Fruit fly (Drosophila melanogaster) whole organism, larva: Measurements from ENCODE around the gene CG4733.

Experiments used
- noc ChIP-seq: fragments of 200-800 bp; sonication (Bioruptor generic); optimal IDR thresholded peaks from 3 replicates; lab custom pipeline; 2019; ENCODE audit warnings: missing biosample characterization, mild to moderate bottlenecking, missing genetic modification characterization, moderate library complexity

CG4733 gene

DNA sequence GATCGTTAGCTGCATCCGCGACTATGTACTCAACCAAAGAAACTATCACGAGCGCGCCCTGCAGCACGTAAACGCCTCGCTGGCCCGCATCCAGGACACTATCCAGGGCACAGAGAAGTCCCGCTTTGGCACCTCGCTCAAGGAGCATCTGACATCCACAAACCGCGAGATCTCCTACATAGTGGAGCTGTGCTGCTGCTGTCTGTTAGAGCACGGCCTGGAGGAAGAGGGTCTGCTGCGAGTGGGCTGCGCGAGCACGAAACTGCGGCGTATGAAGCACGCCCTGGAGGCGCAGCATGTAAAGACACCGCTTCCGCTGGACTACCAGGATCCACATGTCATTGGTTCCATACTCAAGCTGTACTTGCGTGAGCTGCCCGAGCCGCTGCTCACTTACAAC lies 20.5 kb downstream of the CG4733 start:
- no peak for TF ChIP-seq noc (tag; lab: Kevin White, UChicago)

DNA sequence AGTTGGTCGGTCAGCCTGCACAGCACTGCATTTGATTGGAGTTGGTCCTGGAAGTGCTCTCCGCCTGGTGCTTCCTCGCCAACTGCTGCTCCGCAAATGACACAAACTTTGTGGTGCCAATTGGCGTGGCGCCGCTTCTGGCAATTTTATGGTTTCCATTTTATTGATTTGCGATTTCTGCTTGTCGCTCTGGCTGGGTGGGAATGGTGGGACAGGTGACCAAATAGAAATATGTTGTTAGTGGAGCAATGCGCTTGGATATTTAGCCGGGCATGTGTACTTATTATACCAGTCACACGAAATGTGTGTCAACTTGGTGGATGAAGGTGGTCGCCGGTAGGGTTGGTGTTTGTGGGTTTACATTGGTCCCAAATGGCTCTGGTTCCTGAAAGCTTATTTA lies 24.8 kb downstream of the CG4733 start, which contains the start of the genes Xport-A and Xport-B:
Gene Xport-A, minus strand, starts transcription at position 101 of the 400 bp plus-strand sequence.
Gene Xport-B, minus strand, starts transcription at position 101 of the 400 bp plus-strand sequence.
- TF ChIP-seq noc (tag; lab: Kevin White, UChicago) = no peak

DNA sequence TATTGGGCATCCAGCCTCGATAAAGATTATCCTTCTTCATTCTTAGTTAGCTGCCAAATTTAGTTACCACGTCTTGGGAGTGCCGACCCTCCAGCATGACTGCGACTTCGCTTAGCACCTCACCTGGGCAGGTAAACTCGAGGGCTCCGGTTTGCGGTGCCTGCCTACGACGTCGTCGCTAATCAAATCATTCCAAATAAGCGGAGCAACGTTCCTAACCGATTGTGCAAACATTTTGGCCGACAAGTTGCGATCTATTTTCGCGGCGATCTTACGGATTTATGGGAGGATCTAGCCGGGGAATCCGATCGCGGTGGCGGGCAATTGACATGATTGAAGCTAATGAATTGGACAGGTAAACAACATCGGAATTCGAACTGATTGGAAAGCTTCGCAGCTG lies 27.2 kb downstream of the CG4733 start, which contains the start of gene CG4465:
Gene CG4465, minus strand, starts transcription at position 101 of the 400 bp plus-strand sequence.
- TF ChIP-seq noc (tag; lab: Kevin White, UChicago) = no peak

DNA sequence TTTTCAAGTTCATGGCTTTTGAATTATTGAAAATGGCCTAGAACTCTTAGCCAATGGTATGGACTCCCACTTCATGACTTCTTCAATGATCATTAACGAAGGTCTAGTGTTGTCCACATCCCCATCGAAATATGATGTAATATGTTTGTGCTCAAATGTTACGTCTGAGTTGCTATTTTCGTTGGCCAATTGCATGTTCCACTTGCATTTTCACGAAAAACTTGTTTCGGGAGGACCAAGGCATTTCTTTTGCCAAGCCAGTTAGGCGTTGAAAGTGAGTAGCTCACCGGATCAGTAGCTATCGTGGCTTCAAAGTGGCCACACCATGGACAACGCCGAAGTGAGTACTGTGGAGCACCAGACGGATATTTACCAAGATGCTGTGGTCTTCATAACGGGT lies 27.7 kb downstream of the CG4733 start, which contains the start of gene CG4770:
Gene CG4770, plus strand, starts transcription at position 301 of the 400 bp plus-strand sequence.
- no peak for TF ChIP-seq noc (tag; lab: Kevin White, UChicago)

DNA sequence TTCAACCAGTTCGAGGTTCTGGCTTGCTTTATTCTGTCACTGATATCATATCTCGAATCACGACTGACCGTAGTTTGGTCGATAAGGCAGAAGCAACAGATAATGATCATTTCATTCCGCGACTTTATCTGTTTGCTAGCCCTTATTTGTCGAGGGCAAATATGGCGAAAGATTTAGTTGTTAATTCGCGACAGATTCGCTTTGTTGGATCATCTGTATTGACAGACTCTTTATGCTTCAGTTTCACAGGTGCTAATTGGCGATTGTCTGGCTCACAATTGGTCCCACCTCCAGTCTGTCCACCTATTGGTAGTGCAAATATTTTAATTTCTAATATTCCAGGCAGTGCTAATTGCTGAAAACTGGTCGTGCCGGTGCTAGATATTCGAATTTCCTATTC lies 33.8 kb downstream of the CG4733 start:
- TF ChIP-seq noc (tag; lab: Kevin White, UChicago) = peak; percentile 65

DNA sequence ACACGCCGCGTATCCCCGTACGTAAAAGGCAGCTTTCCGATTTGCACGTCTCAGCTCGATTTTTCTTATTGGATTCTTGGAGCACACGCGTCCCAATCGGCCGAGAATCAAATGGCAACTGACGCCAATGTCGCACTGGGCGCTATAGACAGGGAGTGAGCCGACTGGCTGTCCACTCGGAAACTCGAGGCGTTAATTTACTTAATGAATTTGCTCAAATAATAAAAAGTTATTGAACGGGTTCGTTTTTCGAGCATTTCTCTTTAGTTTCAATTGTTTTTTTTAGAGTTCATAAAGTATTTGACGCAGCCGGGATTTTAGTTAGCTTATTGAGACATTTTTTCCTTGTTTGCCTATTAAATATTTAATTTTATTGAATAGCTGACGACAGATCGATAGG lies 34.8 kb downstream of the CG4733 start, which contains the start of gene CG4462:
Gene CG4462, minus strand, starts transcription at position 101 of the 400 bp plus-strand sequence.
- TF ChIP-seq noc (tag; lab: Kevin White, UChicago) = no peak

DNA sequence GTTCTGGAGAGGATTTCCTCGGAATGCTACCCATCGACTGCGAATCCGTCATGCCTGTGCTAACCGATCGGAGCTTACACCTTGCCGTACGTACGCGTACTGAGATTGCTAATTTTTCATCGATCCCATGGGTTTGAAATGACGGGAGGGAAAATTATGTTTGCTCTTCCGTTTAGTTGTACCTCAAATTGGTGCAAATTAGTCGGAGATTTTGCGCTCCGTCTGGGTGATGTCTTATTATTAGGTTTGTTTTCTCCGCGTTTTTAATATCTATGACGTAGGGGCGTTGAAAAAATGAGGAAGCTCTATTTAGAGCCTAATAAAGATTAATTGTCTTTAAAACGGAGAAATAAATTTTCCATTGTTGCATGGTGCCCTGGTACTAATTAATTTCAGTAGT lies 38.1 kb downstream of the CG4733 start, which contains the start of gene CG4459:
Gene CG4459, minus strand, starts transcription at position 101 of the 400 bp plus-strand sequence.
- TF ChIP-seq noc (tag; lab: Kevin White, UChicago) = no peak

DNA sequence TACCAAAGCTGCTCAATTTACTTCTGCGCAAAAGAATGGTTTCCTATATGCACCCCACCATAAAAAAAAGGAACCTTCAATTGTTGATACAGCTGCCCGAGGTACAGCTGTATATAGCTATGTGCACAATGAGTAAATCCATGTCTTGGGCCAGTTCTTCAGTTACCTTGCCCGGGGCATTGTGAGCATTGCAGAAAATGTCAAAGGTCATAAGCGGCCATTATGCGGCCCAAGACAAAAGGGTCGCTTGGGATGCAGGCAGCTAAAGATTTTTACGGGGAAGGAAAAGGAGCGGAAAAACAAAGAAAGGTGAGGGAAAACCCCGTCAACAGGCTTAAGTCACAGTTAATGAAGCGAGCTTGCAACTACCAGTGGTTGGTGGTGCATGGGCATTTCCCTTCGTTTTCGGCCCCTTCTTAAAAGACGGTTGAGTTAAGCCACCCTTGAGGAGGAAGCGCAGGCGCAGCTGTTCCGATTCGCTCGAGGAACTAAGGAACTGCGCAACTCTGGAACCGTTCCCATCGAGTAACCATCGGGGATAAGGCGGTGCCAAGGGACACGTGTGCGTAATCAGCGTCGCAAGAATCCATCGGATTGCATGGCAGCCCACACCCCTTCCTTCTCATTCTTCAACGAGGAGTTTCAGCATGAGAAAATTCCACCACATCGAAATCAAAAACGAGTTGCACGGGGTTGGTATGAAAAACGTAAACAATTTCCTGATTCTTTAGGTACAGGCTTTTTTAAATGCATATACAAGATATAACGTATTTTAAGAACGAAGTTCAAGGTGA lies 40.6 kb downstream of the CG4733 start:
- TF ChIP-seq noc (tag; lab: Kevin White, UChicago) = no peak

DNA sequence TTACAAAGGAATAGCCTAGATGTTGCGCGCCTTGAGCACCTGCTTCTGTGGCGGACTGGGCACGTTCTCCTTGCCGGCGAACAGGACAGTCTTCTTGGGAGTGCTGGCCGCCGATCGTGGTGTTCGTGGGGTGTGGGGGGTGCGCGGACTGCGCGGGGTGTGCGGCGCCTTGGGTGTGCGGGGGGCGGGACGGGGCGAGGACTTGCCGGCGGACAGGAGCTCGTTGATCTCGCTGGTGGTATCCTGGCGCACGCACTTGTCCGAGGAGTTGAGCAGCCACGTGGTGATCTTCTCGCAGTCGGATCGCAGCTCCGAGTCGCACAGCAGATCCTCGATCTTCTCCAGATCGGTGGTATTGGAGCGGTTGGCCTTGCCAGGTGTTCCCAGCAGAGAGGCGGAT lies 41.7 kb downstream of the CG4733 start:
- no peak for TF ChIP-seq noc (tag; lab: Kevin White, UChicago)

DNA sequence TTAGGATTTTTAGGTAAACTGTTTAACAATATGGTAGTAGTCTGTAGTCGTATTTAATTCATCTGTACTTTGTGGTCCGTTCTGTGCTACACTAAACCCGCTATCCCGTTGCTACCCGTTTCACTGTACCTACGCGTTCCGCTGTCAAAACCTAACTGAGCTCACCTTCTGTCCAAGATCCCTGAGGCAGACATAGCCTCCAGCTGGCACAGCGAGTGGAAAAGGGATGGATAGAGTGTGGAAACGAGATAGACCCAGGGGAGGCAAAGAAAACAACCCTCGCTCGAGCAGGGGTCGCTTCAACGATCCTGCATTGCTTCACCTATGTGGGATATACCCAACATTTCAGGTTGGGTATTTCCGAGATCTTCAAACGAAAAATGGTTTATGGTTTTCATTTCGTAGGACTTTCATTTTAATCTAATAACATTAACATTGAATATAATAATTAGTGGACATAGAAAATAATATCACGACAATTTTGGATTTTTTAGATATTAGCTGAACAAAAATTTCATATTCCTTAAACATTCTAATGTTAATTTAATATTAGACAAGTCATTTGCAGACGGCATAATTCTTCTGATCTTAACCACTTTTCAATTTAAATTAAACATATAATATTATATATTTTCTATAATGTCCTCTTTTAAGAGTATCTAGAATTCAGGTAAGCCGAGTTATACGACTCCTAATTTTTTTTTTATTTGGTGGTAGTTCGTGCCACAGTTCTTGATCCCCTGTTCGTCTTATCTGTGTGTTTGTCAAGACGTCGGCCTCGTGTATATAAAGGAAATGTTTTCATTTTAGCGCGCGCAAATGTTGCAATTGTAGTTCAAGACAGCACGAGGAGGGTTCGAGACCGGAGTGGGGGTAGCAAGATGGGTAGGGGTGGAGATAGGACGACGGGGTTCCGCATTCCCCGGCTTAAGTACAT lies 44.6 kb downstream of the CG4733 start, which contains the start of gene mira:
Gene mira, minus strand, starts transcription at position 281 of the 937 bp plus-strand sequence.
- TF ChIP-seq noc (tag; lab: Kevin White, UChicago) = no peak

DNA sequence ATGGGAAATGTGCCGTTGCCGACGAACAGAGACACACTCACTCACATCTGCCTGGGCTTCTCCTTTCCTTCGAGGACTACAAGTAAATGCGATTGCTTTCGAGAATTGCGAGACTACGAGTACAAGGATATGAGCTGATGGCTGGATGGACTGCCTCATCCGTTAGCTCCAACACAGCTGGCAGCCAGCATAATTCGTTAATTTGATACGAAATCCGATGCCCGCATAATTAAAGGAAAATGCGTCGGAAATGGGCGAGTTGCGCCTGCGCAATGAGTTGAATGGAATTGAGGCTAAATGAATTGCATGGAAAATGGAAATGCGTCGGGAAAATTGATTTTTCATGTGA lies 45.3 kb downstream of the CG4733 start:
- no peak for TF ChIP-seq noc (tag; lab: Kevin White, UChicago)

DNA sequence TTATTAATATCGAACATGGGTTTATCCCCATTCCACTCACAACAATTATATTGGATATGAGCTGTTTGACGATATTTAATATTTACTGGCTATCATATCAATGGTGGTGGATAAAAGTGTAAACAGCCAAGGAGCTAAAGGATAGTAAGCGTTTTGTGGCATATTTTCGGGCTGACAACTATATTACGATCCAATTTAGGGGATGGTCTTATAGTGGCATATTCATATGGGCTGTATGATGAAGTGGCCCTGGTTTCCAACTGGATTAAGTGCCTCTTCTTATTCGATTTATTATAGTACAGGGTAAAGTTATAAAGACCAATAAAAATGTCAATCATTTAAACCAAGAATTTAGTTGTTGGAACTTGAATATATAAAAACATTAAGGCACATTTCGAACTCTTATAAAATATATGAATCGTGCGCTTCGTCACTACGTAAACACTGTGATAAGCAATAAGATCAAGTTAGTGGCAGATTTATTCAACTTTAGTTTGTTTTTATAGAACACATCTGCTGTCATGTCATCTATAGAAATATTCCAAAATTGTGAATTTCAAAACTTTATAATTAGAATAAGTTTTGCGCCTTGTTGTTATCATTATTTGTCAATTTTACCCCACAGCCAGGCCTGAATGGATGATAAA lies 48.6 kb downstream of the CG4733 start:
- no peak for TF ChIP-seq noc (tag; lab: Kevin White, UChicago)

DNA sequence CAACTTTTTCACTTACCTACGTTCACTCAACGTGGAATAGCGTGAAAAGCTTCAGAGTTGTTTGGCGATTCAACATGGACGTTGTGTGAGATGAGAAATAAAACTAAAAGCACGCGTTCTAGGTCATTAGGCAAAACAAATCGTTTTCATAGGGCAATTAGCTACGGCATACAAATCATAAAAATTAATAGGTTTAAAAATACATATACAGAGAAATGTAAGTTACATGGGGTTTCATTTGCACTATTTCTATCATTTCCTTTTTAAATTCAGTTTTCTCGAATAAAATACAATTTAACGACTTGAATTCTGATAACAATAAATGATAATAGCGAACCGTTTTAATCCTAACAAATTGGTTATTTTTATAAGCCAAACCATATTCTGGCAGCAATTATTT lies 51.8 kb downstream of the CG4733 start, which contains the start of gene CG46042:
Gene CG46042, minus strand, starts transcription at position 101 of the 400 bp plus-strand sequence.
- no peak for TF ChIP-seq noc (tag; lab: Kevin White, UChicago)

DNA sequence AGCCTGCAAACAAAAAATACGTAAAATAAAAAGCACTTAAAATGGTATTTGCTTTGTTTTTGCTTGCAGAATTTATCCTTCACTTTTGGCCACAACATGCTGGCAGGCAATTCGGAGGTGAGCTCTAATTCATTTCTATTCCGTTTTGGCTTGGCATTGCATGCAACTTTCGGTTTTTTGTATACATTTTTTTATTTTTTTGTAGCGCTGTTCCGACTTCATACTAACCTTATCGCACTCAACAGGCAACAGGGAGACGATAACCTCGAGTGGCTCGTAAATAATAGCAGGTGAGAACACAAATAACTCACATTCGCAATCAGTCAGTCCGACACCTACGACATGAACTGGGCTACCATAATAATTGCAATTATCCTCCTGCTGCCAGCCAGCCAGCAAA lies 57.7 kb downstream of the CG4733 start, which contains the start of gene CG4783:
Gene CG4783, plus strand, starts transcription at position 301 of the 400 bp plus-strand sequence.
- no peak for TF ChIP-seq noc (tag; lab: Kevin White, UChicago)
